Fruit fly (Drosophila melanogaster): ENCODE results near the gene CG33725.

The CG33725 gene

DNA sequence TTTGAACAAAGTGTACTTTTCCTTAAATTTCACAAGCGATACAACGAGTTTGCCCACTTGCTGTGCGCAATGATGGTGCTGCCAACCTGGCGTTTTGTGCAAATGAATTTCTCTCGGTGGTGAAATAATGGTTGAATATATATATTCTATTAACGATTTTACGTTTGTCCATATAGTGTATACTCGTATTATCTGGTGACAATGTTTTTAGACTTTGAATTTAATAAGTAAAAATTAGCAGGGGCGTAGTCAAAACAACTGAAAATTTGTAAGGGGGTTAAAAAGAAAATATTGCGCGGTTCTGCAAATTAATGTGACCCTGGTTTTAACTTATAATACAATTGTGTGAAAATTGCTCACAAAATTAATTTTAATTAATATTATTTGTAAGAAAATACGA, 41.5 kb downstream of the CG33725 start, which contains the start of the genes ver and Gcn5 (continued):
- TF ChIP-seq CG31365 (tag; optimal IDR thresholded peaks at IDR 0.05) (peak; percentile 65), fru (optimal IDR thresholded peaks at IDR 0.05) (no peak), cg (GFP tag; optimal IDR thresholded peaks at IDR 0.05) (no peak), pum (GFP tag; optimal IDR thresholded peaks at IDR 0.05) (peak; percentile 85), CG7786 (GFP tag; optimal IDR thresholded peaks at IDR 0.05) (peak; percentile 80), CG13287 (GFP tag; IDR thresholded peaks at IDR 0.05; ENCODE audit: partially characterized antibody) (peak; percentile 44; the same call in 1 of the 2 replicates), CG10462 (GFP tag; optimal IDR thresholded peaks at IDR 0.05) (peak; percentile 82), CG16815 (GFP tag; optimal IDR thresholded peaks at IDR 0.05) (peak; percentile 89), Ravus (GFP tag; IDR thresholded peaks at IDR 0.05) (peak; percentile 77), ham (GFP tag; IDR thresholded peaks at IDR 0.05) (peak; percentile 78), BEAF-32 (GFP tag; optimal IDR thresholded peaks at IDR 0.05) (peak; percentile 39), CG34376 (GFP tag; optimal IDR thresholded peaks at IDR 0.05) (peak; percentile 62), wdn (GFP tag; IDR thresholded peaks at IDR 0.05) (peak; percentile 82), oc (tag; optimal IDR thresholded peaks at IDR 0.05) (peak; percentile 90), yki (optimal IDR thresholded peaks at IDR 0.05) (no peak), CG11093 (GFP tag; IDR thresholded peaks at IDR 0.05) (peak; percentile 89), zfh1 (GFP tag; IDR thresholded peaks at IDR 0.05) (peak; percentile 95), CG2712 (tag; optimal IDR thresholded peaks at IDR 0.05) (peak; percentile 92), CG4360 (GFP tag; IDR thresholded peaks at IDR 0.05) (peak; percentile 63), HmgD (GFP tag; optimal IDR thresholded peaks at IDR 0.05) (no peak), CG17361 (GFP tag; IDR thresholded peaks at IDR 0.05) (peak; percentile 95), seq (GFP tag; IDR thresholded peaks at IDR 0.05) (peak; percentile 92), zf30C (GFP tag; optimal IDR thresholded peaks at IDR 0.05) (peak; percentile 50), TFAM (GFP tag; optimal IDR thresholded peaks at IDR 0.05) (peak; percentile 53), Bdp1 (GFP tag; optimal IDR thresholded peaks at IDR 0.05) (peak; percentile 78), fd64A (GFP tag; optimal IDR thresholded peaks at IDR 0.05) (peak; percentile 25), CG9215 (GFP tag; IDR thresholded peaks at IDR 0.05) (peak; percentile 85), CG12071 (GFP tag; optimal IDR thresholded peaks at IDR 0.05) (peak; percentile 80), CG8089 (GFP tag; optimal IDR thresholded peaks at IDR 0.05) (peak; percentile 70), HLH54F (GFP tag; optimal IDR thresholded peaks at IDR 0.05) (peak; percentile 89), CG18262 (tag; optimal IDR thresholded peaks at IDR 0.05) (peak; percentile 90), CG5245 (GFP tag; optimal IDR thresholded peaks at IDR 0.05) (peak; percentile 67), abd-A (tag; optimal IDR thresholded peaks at IDR 0.05) (no peak), tx (GFP tag; optimal IDR thresholded peaks at IDR 0.05) (peak; percentile 83), CG2129 (GFP tag; IDR thresholded peaks at IDR 0.05; ENCODE audit: partially characterized antibody) (no peak), Myb (GFP tag; optimal IDR thresholded peaks at IDR 0.05) (peak; percentile 56), Kr (GFP tag; optimal IDR thresholded peaks at IDR 0.05) (no peak), gsb-n (tag; optimal IDR thresholded peaks at IDR 0.05) (no peak), sd (tag; optimal IDR thresholded peaks at IDR 0.05) (no peak), Xbp1 (GFP tag; optimal IDR thresholded peaks at IDR 0.05) (peak; percentile 94), otp (GFP tag; IDR thresholded peaks at IDR 0.05) (peak; percentile 91), tgo (GFP tag; IDR thresholded peaks at IDR 0.05) (peak; percentile 94), nom (GFP tag; optimal IDR thresholded peaks at IDR 0.05) (peak; percentile 92), Rx (GFP tag; IDR thresholded peaks at IDR 0.05) (peak; percentile 94), gce (GFP tag; IDR thresholded peaks at IDR 0.05) (peak; percentile 90), stwl (tag; optimal IDR thresholded peaks at IDR 0.05) (peak; percentile 93), CG1647 (GFP tag; optimal IDR thresholded peaks at IDR 0.05) (peak; percentile 86), CG32767 (GFP tag; IDR thresholded peaks at IDR 0.05) (peak; percentile 90), CG6765 (GFP tag; optimal IDR thresholded peaks at IDR 0.05) (peak; percentile 74), dpn (GFP tag; optimal IDR thresholded peaks at IDR 0.05) (peak; percentile 85 to 90), fd102C (GFP tag; optimal IDR thresholded peaks at IDR 0.05) (no peak), CG16863 (GFP tag; optimal IDR thresholded peaks at IDR 0.05) (peak; percentile 79)
